Fruit fly (Drosophila melanogaster) whole organism, embryonic: ENCODE results near the gene CG32295.

Experiments
- Asciz ChIP-seq: fragments of 200-800 bp; sonication (Bioruptor generic); optimal IDR thresholded peaks from 2 replicates; lab custom pipeline; 2017; ENCODE audit warnings: missing biosample characterization, mild to moderate bottlenecking, missing genetic modification characterization, missing genetic modification reagents
- Atf6 ChIP-seq: fragments of 200-800 bp; sonication (Bioruptor generic); IDR thresholded peaks from 2 replicates; pipeline ENCODE4 v1.3.6; 2022; ENCODE audit warnings: missing biosample characterization, missing genetic modification characterization
- CG10543 ChIP-seq: fragments of 200-800 bp; sonication (Bioruptor generic); optimal IDR thresholded peaks from 3 replicates; lab custom pipeline; 2017; ENCODE audit warnings: missing biosample characterization, mild to moderate bottlenecking, missing genetic modification characterization, moderate library complexity
- CG13296 ChIP-seq: fragments of 200-800 bp; sonication (Bioruptor generic); optimal IDR thresholded peaks from 3 replicates; lab custom pipeline; 2018; ENCODE audit warnings: missing biosample characterization, mild to moderate bottlenecking, missing genetic modification characterization
- CG14710 ChIP-seq: fragments of 200-800 bp; sonication (Bioruptor generic); optimal IDR thresholded peaks from 3 replicates; lab custom pipeline; 2019; ENCODE audit warnings: missing biosample characterization, mild to moderate bottlenecking, missing genetic modification characterization, moderate library complexity
- CG16815 ChIP-seq: fragments of 200-800 bp; sonication (Bioruptor generic); optimal IDR thresholded peaks from 3 replicates; lab custom pipeline; 2017; ENCODE audit warnings: missing biosample characterization, mild to moderate bottlenecking, missing genetic modification characterization
- CG16863 ChIP-seq: fragments of 200-800 bp; sonication (Bioruptor generic); optimal IDR thresholded peaks from 3 replicates; lab custom pipeline; 2016; ENCODE audit warnings: missing biosample characterization, missing genetic modification characterization
- CG17829 ChIP-seq: fragments of 200-800 bp; optimal IDR thresholded peaks from 2 replicates; lab custom pipeline; 2019; ENCODE audit warnings: missing biosample characterization, mild to moderate bottlenecking, missing genetic modification characterization, moderate library complexity
- CG1792 ChIP-seq: fragments of 200-800 bp; sonication (Bioruptor generic); optimal IDR thresholded peaks from 2 replicates; lab custom pipeline; 2016; ENCODE audit warnings: missing biosample characterization, missing genetic modification characterization
- CG1832 ChIP-seq: fragments of 200-800 bp; sonication (Bioruptor generic); optimal IDR thresholded peaks from 2 replicates; lab custom pipeline; 2017; ENCODE audit warnings: missing biosample characterization, mild to moderate bottlenecking, missing genetic modification characterization, inconsistent platforms
- CG18764 ChIP-seq: fragments of 200-800 bp; sonication (Bioruptor generic); optimal IDR thresholded peaks from 3 replicates; lab custom pipeline; 2016; ENCODE audit warnings: missing biosample characterization, missing genetic modification characterization
- CG2875 ChIP-seq: fragments of 200-800 bp; sonication (Bioruptor generic); optimal IDR thresholded peaks from 2 replicates; lab custom pipeline; 2017; ENCODE audit warnings: missing biosample characterization, mild to moderate bottlenecking, missing genetic modification characterization, missing genetic modification reagents
- CG2889 ChIP-seq: fragments of 200-800 bp; sonication (Bioruptor generic); IDR thresholded peaks from 3 replicates; pipeline ENCODE4 v1.3.6; 2022; ENCODE audit warnings: missing biosample characterization, missing genetic modification characterization
- CG30431 ChIP-seq: fragments of 200-800 bp; sonication (Bioruptor generic); optimal IDR thresholded peaks from 2 replicates; lab custom pipeline; 2017; ENCODE audit warnings: missing biosample characterization, missing genetic modification characterization
- CG3847 ChIP-seq: fragments of 200-800 bp; sonication (Bioruptor generic); IDR thresholded peaks from 2 replicates; pipeline ENCODE4 v1.3.6; 2022; ENCODE audit warnings: missing biosample characterization, missing genetic modification characterization
- CG3995 ChIP-seq: fragments of 200-800 bp; sonication (Bioruptor generic); optimal IDR thresholded peaks from 3 replicates; lab custom pipeline; 2016; ENCODE audit warnings: missing biosample characterization, missing genetic modification characterization
- CG4328 ChIP-seq: fragments of 200-800 bp; sonication (Bioruptor generic); optimal IDR thresholded peaks from 3 replicates; lab custom pipeline; 2017; ENCODE audit warnings: missing biosample characterization, missing genetic modification reagents, missing genetic modification characterization
- CG8359 ChIP-seq: fragments of 200-800 bp; sonication (Bioruptor generic); optimal IDR thresholded peaks from 2 replicates; lab custom pipeline; 2017; ENCODE audit warnings: missing biosample characterization, mild to moderate bottlenecking, missing genetic modification characterization, borderline replicate concordance
- Dfd ChIP-seq, 2 experiments: fragments of >200 bp; optimal IDR thresholded peaks; 2 replicates each; lab custom pipeline; 2017; ENCODE audit warnings: missing biosample characterization in 2 of 2, missing genetic modification characterization in 2 of 2
- Dll ChIP-seq: fragments of 200-800 bp; sonication (Bioruptor generic); IDR thresholded peaks from 4 replicates; pipeline ENCODE4 v1.3.6; 2022; ENCODE audit warnings: missing biosample characterization, missing genetic modification characterization; ENCODE audit not compliant: partially characterized antibody
- Ets97D ChIP-seq: fragments of 200-800 bp; sonication (Bioruptor generic); optimal IDR thresholded peaks from 3 replicates; lab custom pipeline; 2016; ENCODE audit warnings: missing biosample characterization, missing genetic modification characterization
- GATAe ChIP-seq: fragments of 200-800 bp; sonication (Bioruptor generic); conservative IDR thresholded peaks from 2 replicates; pipeline ENCODE4 v1.3.6; 2022; ENCODE audit warnings: missing biosample characterization, missing genetic modification characterization
- Gug ChIP-seq: fragments of 200-800 bp; sonication (Bioruptor generic); IDR thresholded peaks from 4 replicates; pipeline ENCODE4 v1.3.6; 2022; ENCODE audit warnings: missing biosample characterization, missing genetic modification characterization
- HHEX ChIP-seq: fragments of 200-800 bp; sonication (Bioruptor generic); optimal IDR thresholded peaks from 3 replicates; lab custom pipeline; 2017; ENCODE audit warnings: missing biosample characterization, mild to moderate bottlenecking, missing genetic modification characterization, missing genetic modification reagents
- HmgZ ChIP-seq: fragments of 200-800 bp; sonication (Bioruptor generic); optimal IDR thresholded peaks from 2 replicates; lab custom pipeline; 2018; ENCODE audit warnings: missing biosample characterization, mild to moderate bottlenecking, missing genetic modification characterization
- Lhr ChIP-seq: fragments of 200-800 bp; sonication (Bioruptor generic); optimal IDR thresholded peaks from 3 replicates; lab custom pipeline; 2017; ENCODE audit warnings: mild to moderate bottlenecking, missing biosample characterization, missing genetic modification reagents, missing genetic modification characterization
- Lpt ChIP-seq: fragments of >200 bp; optimal IDR thresholded peaks from 2 replicates; lab custom pipeline; 2018; ENCODE audit warnings: missing biosample characterization, missing genetic modification characterization
- ab ChIP-seq: fragments of 200-800 bp; sonication (Bioruptor generic); optimal IDR thresholded peaks from 2 replicates; lab custom pipeline; 2016; ENCODE audit warnings: missing biosample characterization, missing genetic modification characterization
- bbx ChIP-seq: fragments of 200-800 bp; sonication (Bioruptor generic); IDR thresholded peaks from 2 replicates; pipeline ENCODE4 v1.3.6; 2022; ENCODE audit warnings: missing biosample characterization, missing genetic modification characterization; ENCODE audit not compliant: partially characterized antibody
- cg ChIP-seq: fragments of 200-800 bp; sonication (Bioruptor generic); optimal IDR thresholded peaks from 3 replicates; lab custom pipeline; 2019; ENCODE audit warnings: missing biosample characterization, mild to moderate bottlenecking, missing genetic modification characterization, moderate library complexity
- chif ChIP-seq, 2 experiments: fragments of 200-800 bp; sonication (Bioruptor generic); optimal IDR thresholded peaks; 3 replicates each; lab custom pipeline; 2016; ENCODE audit warnings: missing biosample characterization in 2 of 2, missing genetic modification characterization in 2 of 2
- corto ChIP-seq: fragments of 200-800 bp; sonication (Bioruptor generic); optimal IDR thresholded peaks from 2 replicates; lab custom pipeline; 2016; ENCODE audit warnings: missing biosample characterization, mild to moderate bottlenecking, missing genetic modification characterization, moderate library complexity
- cwo ChIP-seq: fragments of 200-800 bp; sonication (Bioruptor generic); optimal IDR thresholded peaks from 3 replicates; lab custom pipeline; 2017; ENCODE audit warnings: missing biosample characterization, missing genetic modification characterization, mild to moderate bottlenecking, moderate library complexity, missing genetic modification reagents
- da ChIP-seq: fragments of 200-800 bp; sonication (Bioruptor generic); optimal IDR thresholded peaks from 2 replicates; lab custom pipeline; 2016; ENCODE audit warnings: missing biosample characterization, missing genetic modification characterization
- disco-r ChIP-seq: fragments of 200-800 bp; sonication (Bioruptor generic); optimal IDR thresholded peaks from 2 replicates; lab custom pipeline; 2016; ENCODE audit warnings: missing biosample characterization, missing genetic modification characterization
- dpn ChIP-seq, 2 experiments: fragments of 200-800 bp; sonication (Bioruptor generic); optimal IDR thresholded peaks; 3 replicates each; lab custom pipeline; 2016; ENCODE audit warnings: missing biosample characterization in 2 of 2, missing genetic modification characterization in 2 of 2
- emc ChIP-seq: fragments of 200-800 bp; sonication (Bioruptor generic); optimal IDR thresholded peaks from 2 replicates; lab custom pipeline; 2016; ENCODE audit warnings: missing biosample characterization, missing genetic modification characterization
- fd96Cb ChIP-seq: fragments of 200-800 bp; sonication (Bioruptor generic); optimal IDR thresholded peaks from 2 replicates; lab custom pipeline; 2018; ENCODE audit warnings: missing biosample characterization, mild to moderate bottlenecking, missing genetic modification characterization, moderate library complexity
- gfzf ChIP-seq: fragments of 200-800 bp; sonication (Bioruptor generic); optimal IDR thresholded peaks from 2 replicates; lab custom pipeline; 2016; ENCODE audit warnings: missing biosample characterization, mild to moderate bottlenecking, missing genetic modification characterization, moderate library complexity
- h ChIP-seq: fragments of >200 bp; optimal IDR thresholded peaks from 2 replicates; lab custom pipeline; 2017
- lbe ChIP-seq: fragments of 200-800 bp; sonication (Bioruptor generic); optimal IDR thresholded peaks from 2 replicates; lab custom pipeline; 2016; ENCODE audit warnings: missing biosample characterization, mild to moderate bottlenecking, missing genetic modification characterization
- onecut ChIP-seq: fragments of 200-800 bp; sonication (Bioruptor generic); IDR thresholded peaks from 2 replicates; pipeline ENCODE4 v1.3.6; 2022; ENCODE audit warnings: missing biosample characterization, missing genetic modification characterization
- p53 ChIP-seq: fragments of 200-800 bp; sonication (Bioruptor generic); optimal IDR thresholded peaks from 2 replicates; lab custom pipeline; 2016; ENCODE audit warnings: missing biosample characterization, missing genetic modification characterization
- pita ChIP-seq: fragments of 200-800 bp; sonication (Bioruptor generic); optimal IDR thresholded peaks from 2 replicates; lab custom pipeline; 2017; ENCODE audit warnings: missing biosample characterization, mild to moderate bottlenecking, missing genetic modification characterization
- pnt ChIP-seq: fragments of 200-800 bp; sonication (Bioruptor generic); optimal IDR thresholded peaks from 3 replicates; lab custom pipeline; 2016; ENCODE audit warnings: missing biosample characterization, missing genetic modification characterization
- ro ChIP-seq: fragments of 200-800 bp; sonication (Bioruptor generic); IDR thresholded peaks from 2 replicates; pipeline ENCODE4 v1.3.6; 2022; ENCODE audit warnings: missing biosample characterization, missing genetic modification characterization
- so ChIP-seq: fragments of 200-800 bp; sonication (Bioruptor generic); IDR thresholded peaks from 3 replicates; pipeline ENCODE4 v1.3.6; 2022; ENCODE audit warnings: missing biosample characterization, missing genetic modification characterization
- tup ChIP-seq: fragments of 200-800 bp; sonication (Bioruptor generic); optimal IDR thresholded peaks from 2 replicates; lab custom pipeline; 2016; ENCODE audit warnings: missing biosample characterization, mild to moderate bottlenecking, missing genetic modification characterization, moderate library complexity
- zen2 ChIP-seq: fragments of 200-800 bp; sonication (Bioruptor generic); IDR thresholded peaks from 3 replicates; pipeline ENCODE4 v1.3.6; 2022; ENCODE audit warnings: missing biosample characterization, missing genetic modification characterization; ENCODE audit not compliant: partially characterized antibody

The CG32295 gene

dm6 chr3L:2552116-2552843 is 25.5 kb upstream of the CG32295 start (continued):
- TF ChIP-seq Ets97D = peak; percentile 45
- no peak for TF ChIP-seq CG10543 (GFP tag; lab: Kevin White, UChicago)
- peak; percentile 48 for TF ChIP-seq CG16815
- TF ChIP-seq fd96Cb (tag; lab: Kevin White, UChicago) = peak; percentile 74
- no peak for TF ChIP-seq Lhr (GFP tag; lab: Kevin White, UChicago)
- peak; percentile 30 for TF ChIP-seq cwo (GFP tag; lab: Kevin White, UChicago)
- TF ChIP-seq ro (GFP tag; lab: Robert Waterston, UW) = 0 out of 2 replicates have a peak, but pooled peaks have one; percentile 13
- TF ChIP-seq emc (GFP tag; lab: Kevin White, UChicago) = no peak
- no peak for TF ChIP-seq pita
- TF ChIP-seq so (GFP tag; lab: Robert Waterston, UW) = peak; percentile 50; the same call in 1 of the 3 replicates
- no peak for TF ChIP-seq corto (GFP tag; lab: Kevin White, UChicago)
- TF ChIP-seq Dll (GFP tag; lab: Robert Waterston, UW) = no peak
- TF ChIP-seq gfzf (GFP tag; lab: Kevin White, UChicago) = no peak
- peak; percentile 39 for TF ChIP-seq pnt (GFP tag; lab: Kevin White, UChicago)
- no peak for TF ChIP-seq CG3995 (GFP tag; lab: Kevin White, UChicago)
- no peak for TF ChIP-seq bbx (GFP tag; lab: Robert Waterston, UW)
- peak; percentile 49 to 76 for TF ChIP-seq chif (GFP tag; optimal IDR thresholded peaks at IDR 0.05; lab: Kevin White, UChicago)
- TF ChIP-seq CG16863 (GFP tag; lab: Kevin White, UChicago) = peak; percentile 66
- TF ChIP-seq CG13296 = no peak
- TF ChIP-seq h (lab: Kevin White, UChicago) = no peak
- TF ChIP-seq CG3847 (GFP tag; lab: Robert Waterston, UW) = no peak; the same call in 1 of the 2 replicates
- TF ChIP-seq dpn (GFP tag; optimal IDR thresholded peaks at IDR 0.05; lab: Kevin White, UChicago) = peak; percentile 41 to 63
- no peak for TF ChIP-seq ab (GFP tag; lab: Kevin White, UChicago)
- TF ChIP-seq HmgZ (tag; lab: Kevin White, UChicago) = no peak
- peak; percentile 5 for TF ChIP-seq CG8359 (GFP tag; lab: Kevin White, UChicago)
- TF ChIP-seq Dfd (GFP tag; optimal IDR thresholded peaks at IDR 0.05; lab: Kevin White, UChicago) = no peak
- TF ChIP-seq HHEX (GFP tag; lab: Kevin White, UChicago) = peak; percentile 34
- TF ChIP-seq CG4328 (GFP tag; lab: Kevin White, UChicago) = peak; percentile 28
- peak; percentile 59 for TF ChIP-seq CG2875 (GFP tag; lab: Kevin White, UChicago)
- no peak for TF ChIP-seq CG1832 (GFP tag; lab: Kevin White, UChicago)
- TF ChIP-seq Gug (GFP tag; lab: Robert Waterston, UW) = no peak; the same call in 3 of the 4 replicates
- TF ChIP-seq da (GFP tag; lab: Kevin White, UChicago) = no peak
- peak; percentile 37 for TF ChIP-seq CG30431 (GFP tag; lab: Kevin White, UChicago)
- TF ChIP-seq Lpt = no peak
- TF ChIP-seq zen2 (GFP tag; lab: Robert Waterston, UW) = no peak
- TF ChIP-seq p53 = no peak
- TF ChIP-seq CG18764 (GFP tag; lab: Kevin White, UChicago) = peak; percentile 22
- no peak for TF ChIP-seq cg (GFP tag; lab: Kevin White, UChicago)
- no peak for TF ChIP-seq Atf6
- TF ChIP-seq onecut (GFP tag; lab: Robert Waterston, UW) = peak; percentile 46; the same call in 1 of the 2 replicates
- peak; percentile 66 for TF ChIP-seq Asciz (GFP tag; lab: Kevin White, UChicago)
- TF ChIP-seq GATAe (GFP tag; lab: Robert Waterston, UW) = no peak
- TF ChIP-seq tup (GFP tag; lab: Kevin White, UChicago) = no peak
- TF ChIP-seq CG2889 (GFP tag; lab: Robert Waterston, UW) = no peak
- TF ChIP-seq disco-r = peak; percentile 11
- peak; percentile 73 for TF ChIP-seq CG14710 (tag; lab: Kevin White, UChicago)
- peak; percentile 38 for TF ChIP-seq CG1792 (GFP tag; lab: Kevin White, UChicago)
- TF ChIP-seq lbe (GFP tag; lab: Kevin White, UChicago) = peak; percentile 29
- peak; percentile 82 for TF ChIP-seq CG17829 (tag; lab: Kevin White, UChicago)
